Worm (Caenorhabditis elegans): ENCODE data around the gene hsp-25.
A peak's percentile ranks its signal among the peaks of the same experiment; 100 is the strongest.

Gene hsp-25

ce11 chrX:6024977-6025376 lies 14.5 kb downstream of the hsp-25 start:
- TF ChIP-seq nhr-77 (tag; optimal IDR thresholded peaks at IDR 0.05) (no peak), R02D3.7 (tag; optimal IDR thresholded peaks at IDR 0.05) (no peak), nhr-237 (tag; optimal IDR thresholded peaks at IDR 0.05) (no peak), skn-1 (tag; optimal IDR thresholded peaks at IDR 0.05) (no peak), fos-1 (tag; optimal IDR thresholded peaks at IDR 0.05) (no peak), ceh-28 (tag; optimal IDR thresholded peaks at IDR 0.05) (no peak), pha-4 (tag; optimal IDR thresholded peaks at IDR 0.05) (peak; percentile 45), ceh-9 (tag; optimal IDR thresholded peaks at IDR 0.05) (no peak), tbx-2 (tag; optimal IDR thresholded peaks at IDR 0.05) (no peak), unc-39 (tag; optimal IDR thresholded peaks at IDR 0.05) (no peak), fkh-10 (GFP tag; optimal IDR thresholded peaks at IDR 0.05) (no peak), eor-1 (tag; optimal IDR thresholded peaks at IDR 0.05) (no peak), ceh-82 (tag; optimal IDR thresholded peaks at IDR 0.05) (no peak), lsy-12 (tag; optimal IDR thresholded peaks at IDR 0.05) (no peak), jun-1 (tag; optimal IDR thresholded peaks at IDR 0.05) (peak; percentile 37), ztf-11 (tag; optimal IDR thresholded peaks at IDR 0.05) (no peak), pqm-1 (tag; optimal IDR thresholded peaks at IDR 0.05) (peak; percentile 74), nhr-76 (tag; optimal IDR thresholded peaks at IDR 0.05) (no peak), egl-27 (tag; optimal IDR thresholded peaks at IDR 0.05) (no peak), ceh-16 (tag; optimal IDR thresholded peaks at IDR 0.05) (no peak), elt-2 (tag; optimal IDR thresholded peaks at IDR 0.05) (peak; percentile 85), fkh-2 (tag; optimal IDR thresholded peaks at IDR 0.05) (no peak), sea-2 (GFP tag; optimal IDR thresholded peaks at IDR 0.05) (no peak)

ce11 chrX:6022469-6022868 lies 17.0 kb downstream of the hsp-25 start, which contains the start of gene lelo-3:
Gene lelo-3 (minus strand): TSS chrX:6022569.
- TF ChIP-seq snpc-4 (tag; optimal IDR thresholded peaks at IDR 0.05) = no peak
- no peak for TF ChIP-seq mml-1 (tag; optimal IDR thresholded peaks at IDR 0.05)
- TF ChIP-seq ztf-11 (tag; optimal IDR thresholded peaks at IDR 0.05) = no peak
- TF ChIP-seq nhr-12 (tag; optimal IDR thresholded peaks at IDR 0.05) = no peak
- no peak for TF ChIP-seq elt-2 (tag; optimal IDR thresholded peaks at IDR 0.05)
- TF ChIP-seq R02D3.7 (tag; optimal IDR thresholded peaks at IDR 0.05) = no peak
- TF ChIP-seq fos-1 (tag; optimal IDR thresholded peaks at IDR 0.05) = no peak

- TF ChIP-seq ZK546.5 (tag; optimal IDR thresholded peaks at IDR 0.05) (no peak), skn-1 (tag; optimal IDR thresholded peaks at IDR 0.05) (no peak), nhr-77 (tag; optimal IDR thresholded peaks at IDR 0.05) (no peak), pha-4 (tag; optimal IDR thresholded peaks at IDR 0.05) (no peak), nfya-1 (tag; optimal IDR thresholded peaks at IDR 0.05; ENCODE audit: insufficient read depth) (no peak), ceh-82 (tag; optimal IDR thresholded peaks at IDR 0.05) (no peak), nhr-25 (tag; optimal IDR thresholded peaks at IDR 0.05) (no peak), R02D3.7 (tag; optimal IDR thresholded peaks at IDR 0.05) (no peak), mml-1 (tag; optimal IDR thresholded peaks at IDR 0.05) (no peak), ceh-16 (tag; optimal IDR thresholded peaks at IDR 0.05) (no peak), fkh-10 (GFP tag; optimal IDR thresholded peaks at IDR 0.05) (no peak), lin-39 (tag; optimal IDR thresholded peaks at IDR 0.05) (no peak), zag-1 (tag; optimal IDR thresholded peaks at IDR 0.05) (no peak), nhr-237 (tag; optimal IDR thresholded peaks at IDR 0.05) (no peak), lin-15B (tag; optimal IDR thresholded peaks at IDR 0.05) (no peak)
These were observed 18.7 kb downstream of the hsp-25 start for ce11 chrX:6020782-6021181.

- TF ChIP-seq jun-1 (tag; optimal IDR thresholded peaks at IDR 0.05) = no peak
- TF ChIP-seq nhr-25 (tag; optimal IDR thresholded peaks at IDR 0.05) = no peak
- TF ChIP-seq ceh-28 (tag; optimal IDR thresholded peaks at IDR 0.05) = no peak
- no peak for TF ChIP-seq tbx-2 (tag; optimal IDR thresholded peaks at IDR 0.05)
- no peak for TF ChIP-seq aly-2 (tag; optimal IDR thresholded peaks at IDR 0.05)
- TF ChIP-seq egl-27 (tag; optimal IDR thresholded peaks at IDR 0.05) = no peak
- no peak for TF ChIP-seq nhr-23 (tag; optimal IDR thresholded peaks at IDR 0.05)
- TF ChIP-seq skn-1 (tag; optimal IDR thresholded peaks at IDR 0.05) = no peak
- TF ChIP-seq nhr-43 (tag; optimal IDR thresholded peaks at IDR 0.05; ENCODE audit: poor library complexity, severe bottlenecking) = no peak
- no peak for TF ChIP-seq R02D3.7 (tag; optimal IDR thresholded peaks at IDR 0.05)
- TF ChIP-seq mml-1 (tag; optimal IDR thresholded peaks at IDR 0.05) = no peak
- TF ChIP-seq elt-2 (tag; optimal IDR thresholded peaks at IDR 0.05) = no peak
- TF ChIP-seq egl-5 (tag; optimal IDR thresholded peaks at IDR 0.05) = no peak
- TF ChIP-seq fkh-10 (GFP tag; optimal IDR thresholded peaks at IDR 0.05) = no peak
These were observed 19.5 kb downstream of the hsp-25 start, which contains the start of gene C09B8.4 for ce11 chrX:6019886-6020469. Gene C09B8.4 (minus strand): TSS chrX:6019936.

All from whole organism, L3 larva.